ENCODE assay signal across 5 fruit fly cellular contexts in genomic region chrX:16085865-16086592, dm6.
TF ChIP-seq lines count a peak whose summit lies in the region.

No protein-coding gene starts in this region.

- no peak for TF ChIP-seq CTCF in whole organism, embryonic (GFP tag; optimal IDR thresholded peaks at IDR 0.05; lab: Kevin White, UChicago)

TF ChIP-seq in whole organism, adult, 20 proteins besides CTCF, POLR2A, EP300 and RAD21:
- peak; percentile 34 for TF ChIP-seq CG5204 (GFP tag; optimal IDR thresholded peaks at IDR 0.05; lab: Kevin White, UChicago)
- TF ChIP-seq CG7045 (GFP tag; optimal IDR thresholded peaks at IDR 0.05; lab: Kevin White, UChicago), result peak; percentile 51
- peak; percentile 38 for TF ChIP-seq ovo (GFP tag; optimal IDR thresholded peaks at IDR 0.05; lab: Kevin White, UChicago)
- TF ChIP-seq CG11617 (GFP tag; optimal IDR thresholded peaks at IDR 0.05; lab: Kevin White, UChicago), result peak; percentile 11
- no peak for TF ChIP-seq CG14711 (tag; optimal IDR thresholded peaks at IDR 0.05; lab: Kevin White, UChicago)
- no peak for TF ChIP-seq CG12768 (GFP tag; optimal IDR thresholded peaks at IDR 0.05; lab: Kevin White, UChicago)
- TF ChIP-seq kay (GFP tag; lab: Kevin White, UChicago; ENCODE audit: borderline replicate concordance), result peak; percentile 9
- TF ChIP-seq pad (GFP tag; optimal IDR thresholded peaks at IDR 0.05; lab: Kevin White, UChicago), result peak; percentile 69
- TF ChIP-seq cnc (optimal IDR thresholded peaks at IDR 0.05; lab: Kevin White, UChicago), result no peak

TF ChIP-seq in whole organism, embryonic, 481 proteins besides CTCF, POLR2A, EP300 and RAD21 (continues in another document):
- TF ChIP-seq CG17361 (GFP tag; IDR thresholded peaks at IDR 0.05; lab: Robert Waterston, UW) (no peak; the same call in 2 of the 3 replicates), Atf3 (GFP tag; optimal IDR thresholded peaks at IDR 0.05; lab: Kevin White, UChicago) (no peak), CG12219 (GFP tag; optimal IDR thresholded peaks at IDR 0.05; lab: Kevin White, UChicago) (no peak), tin (GFP tag; optimal IDR thresholded peaks at IDR 0.05; lab: Kevin White, UChicago) (no peak), nmo (GFP tag; optimal IDR thresholded peaks at IDR 0.05; lab: Kevin White, UChicago) (no peak), CG11723 (GFP tag; optimal IDR thresholded peaks at IDR 0.05; lab: Kevin White, UChicago) (no peak), Dad (GFP tag; optimal IDR thresholded peaks at IDR 0.05; lab: Kevin White, UChicago) (no peak), pan (optimal IDR thresholded peaks at IDR 0.05; lab: Kevin White, UChicago) (no peak), pan (GFP tag; optimal IDR thresholded peaks at IDR 0.05 in 1 of 2, IDR thresholded peaks at IDR 0.05 in 1 of 2) (peak in 1 of 2 experiments; percentile 25), gce (GFP tag; IDR thresholded peaks at IDR 0.05; lab: Robert Waterston, UW) (no peak), NfI (GFP tag; optimal IDR thresholded peaks at IDR 0.05; lab: Kevin White, UChicago) (no peak), CG18599 (GFP tag; optimal IDR thresholded peaks at IDR 0.05; lab: Kevin White, UChicago) (peak; percentile 52), slbo (GFP tag; IDR thresholded peaks at IDR 0.05; lab: Robert Waterston, UW) (no peak), CG11560 (tag; IDR thresholded peaks at IDR 0.05; lab: Robert Waterston, UW) (no peak), tap (tag; optimal IDR thresholded peaks at IDR 0.05; lab: Kevin White, UChicago) (no peak), sens (GFP tag; lab: Kevin White, UChicago) (peak; percentile 82), C15 (GFP tag; IDR thresholded peaks at IDR 0.05; lab: Robert Waterston, UW) (no peak), CG7556 (GFP tag; optimal IDR thresholded peaks at IDR 0.05; lab: Kevin White, UChicago) (peak; percentile 62), Hr78 (GFP tag; optimal IDR thresholded peaks at IDR 0.05; lab: Kevin White, UChicago) (no peak), btn (GFP tag; optimal IDR thresholded peaks at IDR 0.05; lab: Kevin White, UChicago) (no peak), Xrp1 (GFP tag; IDR thresholded peaks at IDR 0.05; lab: Robert Waterston, UW) (peak; percentile 28; the same call in 1 of the 2 replicates), CG10274 (GFP tag; optimal IDR thresholded peaks at IDR 0.05; lab: Kevin White, UChicago) (no peak)

TF ChIP-seq in whole organism, prepupa, 60 proteins besides CTCF, POLR2A, EP300 and RAD21 (continues in another document):
- TF ChIP-seq Eip78C (GFP tag; lab: Kevin White, UChicago) (peak; percentile 85), Hr39 (GFP tag; optimal IDR thresholded peaks at IDR 0.05; lab: Kevin White, UChicago) (no peak), Lpt (GFP tag; optimal IDR thresholded peaks at IDR 0.05; lab: Kevin White, UChicago) (no peak), CG10631 (GFP tag; optimal IDR thresholded peaks at IDR 0.05; lab: Kevin White, UChicago) (peak; percentile 34), Eip75B (GFP tag; optimal IDR thresholded peaks at IDR 0.05; lab: Kevin White, UChicago) (peak; percentile 64), CG31627 (GFP tag; optimal IDR thresholded peaks at IDR 0.05; lab: Kevin White, UChicago) (no peak), acj6 (GFP tag; optimal IDR thresholded peaks at IDR 0.05; lab: Kevin White, UChicago) (peak; percentile 47), eg (GFP tag; IDR thresholded peaks at IDR 0.05; lab: Robert Waterston, UW) (no peak), Hr4 (GFP tag; optimal IDR thresholded peaks at IDR 0.05; lab: Kevin White, UChicago) (peak; percentile 49), Blimp-1 (GFP tag; optimal IDR thresholded peaks at IDR 0.05; lab: Kevin White, UChicago) (no peak), lz (GFP tag; optimal IDR thresholded peaks at IDR 0.05; lab: Kevin White, UChicago) (peak; percentile 32), Met (GFP tag; optimal IDR thresholded peaks at IDR 0.05; lab: Kevin White, UChicago) (no peak), ss (GFP tag; optimal IDR thresholded peaks at IDR 0.05; lab: Kevin White, UChicago) (no peak), CG8632 (GFP tag; optimal IDR thresholded peaks at IDR 0.05; lab: Kevin White, UChicago) (peak; percentile 10), Smox (GFP tag; optimal IDR thresholded peaks at IDR 0.05; lab: Kevin White, UChicago) (no peak), cyc (GFP tag; optimal IDR thresholded peaks at IDR 0.05; lab: Kevin White, UChicago) (peak; percentile 8), esn (GFP tag; optimal IDR thresholded peaks at IDR 0.05; lab: Kevin White, UChicago) (peak; percentile 14), CG1621 (tag; optimal IDR thresholded peaks at IDR 0.05; lab: Kevin White, UChicago) (no peak), CG11902 (GFP tag; optimal IDR thresholded peaks at IDR 0.05; lab: Kevin White, UChicago) (no peak), Ets96B (tag; optimal IDR thresholded peaks at IDR 0.05; lab: Kevin White, UChicago) (no peak), CG15336 (GFP tag; IDR thresholded peaks at IDR 0.05; lab: Robert Waterston, UW) (peak; percentile 50; the same call in 1 of the 2 replicates), CG6792 (GFP tag; optimal IDR thresholded peaks at IDR 0.05; lab: Kevin White, UChicago) (peak; percentile 23), svp (GFP tag; lab: Kevin White, UChicago) (no peak)

TF ChIP-seq in whole organism, pupa, 21 proteins besides CTCF, POLR2A, EP300 and RAD21:
- TF ChIP-seq CG15710 (tag; optimal IDR thresholded peaks at IDR 0.05; lab: Kevin White, UChicago) (no peak), CG8301 (tag; optimal IDR thresholded peaks at IDR 0.05; lab: Kevin White, UChicago) (no peak), CG4496 (GFP tag; IDR thresholded peaks at IDR 0.05; lab: Robert Waterston, UW) (0 out of 3 replicates have a peak, but pooled peaks have one; percentile 35), CG8159 (tag; optimal IDR thresholded peaks at IDR 0.05; lab: Kevin White, UChicago) (peak; percentile 59), CG12605 (GFP tag; IDR thresholded peaks at IDR 0.05; lab: Robert Waterston, UW) (0 out of 2 replicates have a peak, but pooled peaks have one; percentile 19), Snoo (tag; optimal IDR thresholded peaks at IDR 0.05; lab: Kevin White, UChicago) (no peak), CG32121 (GFP tag; IDR thresholded peaks at IDR 0.05; lab: Robert Waterston, UW) (peak; percentile 43; the same call in 1 of the 2 replicates), gl (tag; optimal IDR thresholded peaks at IDR 0.05; lab: Kevin White, UChicago) (no peak), CG13204 (GFP tag; optimal IDR thresholded peaks at IDR 0.05; lab: Kevin White, UChicago) (no peak), fd96Ca (GFP tag; IDR thresholded peaks at IDR 0.05; lab: Robert Waterston, UW) (0 out of 3 replicates have a peak, but pooled peaks have one; percentile 43), rn (GFP tag; IDR thresholded peaks at IDR 0.05; lab: Robert Waterston, UW) (no peak), D1 (tag; optimal IDR thresholded peaks at IDR 0.05; lab: Kevin White, UChicago) (no peak), CG10348 (GFP tag; IDR thresholded peaks at IDR 0.05; lab: Robert Waterston, UW) (no peak), Pif1A (GFP tag; optimal IDR thresholded peaks at IDR 0.05; lab: Kevin White, UChicago) (peak; percentile 28), Pif1B (GFP tag; optimal IDR thresholded peaks at IDR 0.05; lab: Kevin White, UChicago) (no peak), CG17806 (tag; optimal IDR thresholded peaks at IDR 0.05; lab: Kevin White, UChicago) (no peak), Ets98B (GFP tag; IDR thresholded peaks at IDR 0.05; lab: Robert Waterston, UW) (no peak), CG34367 (tag; optimal IDR thresholded peaks at IDR 0.05; lab: Kevin White, UChicago) (peak; percentile 14), CG14655 (GFP tag; optimal IDR thresholded peaks at IDR 0.05; lab: Kevin White, UChicago) (peak; percentile 21), CG9948 (tag; optimal IDR thresholded peaks at IDR 0.05; lab: Kevin White, UChicago) (no peak), EcR (GFP tag; optimal IDR thresholded peaks at IDR 0.05; lab: Kevin White, UChicago) (no peak)

TF ChIP-seq in whole organism, wandering third instar larva, 38 proteins besides CTCF, POLR2A, EP300 and RAD21:
- no peak for TF ChIP-seq Hr78 (GFP tag; optimal IDR thresholded peaks at IDR 0.05; lab: Kevin White, UChicago)
- no peak for TF ChIP-seq N (GFP tag; optimal IDR thresholded peaks at IDR 0.05; lab: Kevin White, UChicago)
- peak; percentile 38 for TF ChIP-seq ey (GFP tag; optimal IDR thresholded peaks at IDR 0.05; lab: Kevin White, UChicago)
- TF ChIP-seq Sp1 (GFP tag; optimal IDR thresholded peaks at IDR 0.05; lab: Kevin White, UChicago), result no peak
- peak; percentile 3 for TF ChIP-seq OdsH (GFP tag; optimal IDR thresholded peaks at IDR 0.05; lab: Kevin White, UChicago)
- peak; percentile 32 for TF ChIP-seq fru (GFP tag; optimal IDR thresholded peaks at IDR 0.05; lab: Kevin White, UChicago)
